Worm (Caenorhabditis elegans): Measurements from ENCODE around the gene ddn-2.

Gene ddn-2

ce11 chrII:12907070-12907469, 1.8 kb upstream of the ddn-2 start, which contains the start of gene nspb-11:
Gene nspb-11, plus strand, starts transcription at chrII:12907370.
- TF ChIP-seq Y75B8A.6 (GFP tag; IDR thresholded peaks at IDR 0.05) (no peak), unc-62 (GFP tag; optimal IDR thresholded peaks at IDR 0.05 in 1 of 2) (peak in 1 of 2 experiments; percentile 13), unc-62 (tag; optimal IDR thresholded peaks at IDR 0.05) (no peak)

ce11 chrII:12914514-12915075, 5.7 kb downstream of the ddn-2 start, which contains the start of gene F35C5.12:
Gene F35C5.12, minus strand, starts transcription at chrII:12914564.
- TF ChIP-seq unc-130 (GFP tag; optimal IDR thresholded peaks at IDR 0.05) (peak; percentile 36), lir-3 (tag; optimal IDR thresholded peaks at IDR 0.05) (no peak), dmd-9 (GFP tag; IDR thresholded peaks at IDR 0.05) (0 out of 2 replicates have a peak, but pooled peaks have one; percentile 44), Y48G9A.11 (GFP tag; IDR thresholded peaks at IDR 0.05) (peak; percentile 85), aha-1 (tag) (peak; percentile 66), egl-27 (tag; optimal IDR thresholded peaks at IDR 0.05) (no peak), ztf-7 (tag; optimal IDR thresholded peaks at IDR 0.05) (no peak), pha-4 (GFP tag; IDR thresholded peaks at IDR 0.05) (no peak), pha-4 (tag; optimal IDR thresholded peaks at IDR 0.05) (no peak), ama-1 (optimal IDR thresholded peaks at IDR 0.05) (no peak), snpc-1.2 (GFP tag; IDR thresholded peaks at IDR 0.05) (no peak), php-3 (GFP tag; IDR thresholded peaks at IDR 0.05) (no peak), hlh-30 (tag; optimal IDR thresholded peaks at IDR 0.05; ENCODE audit: insufficient read depth) (no peak), saeg-2 (GFP tag; IDR thresholded peaks at IDR 0.05) (no peak), ZK337.2 (GFP tag; IDR thresholded peaks at IDR 0.05) (peak; percentile 50; the same call in 1 of the 2 replicates), hlh-11 (tag; optimal IDR thresholded peaks at IDR 0.05) (no peak), F49E8.2 (tag; optimal IDR thresholded peaks at IDR 0.05; ENCODE audit: borderline replicate concordance) (no peak), nhr-111 (GFP tag; optimal IDR thresholded peaks at IDR 0.05) (no peak), spr-1 (tag; optimal IDR thresholded peaks at IDR 0.05) (no peak), nhr-77 (tag; optimal IDR thresholded peaks at IDR 0.05) (no peak), dve-1 (tag; optimal IDR thresholded peaks at IDR 0.05; ENCODE audit: insufficient read depth) (peak; percentile 12), mes-2 (tag; optimal IDR thresholded peaks at IDR 0.05; ENCODE audit: poor library complexity, severe bottlenecking) (peak; percentile 96), ceh-32 (tag; optimal IDR thresholded peaks at IDR 0.05; ENCODE audit: poor library complexity) (no peak), hif-1 (tag; optimal IDR thresholded peaks at IDR 0.05) (peak in 1 of 2 experiments; percentile 57), tag-97 (GFP tag; IDR thresholded peaks at IDR 0.05) (no peak), lin-29 (GFP tag; IDR thresholded peaks at IDR 0.05) (no peak), rbr-2 (tag; optimal IDR thresholded peaks at IDR 0.05) (no peak), ceh-44 (GFP tag; IDR thresholded peaks at IDR 0.05) (0 out of 2 replicates have a peak, but pooled peaks have one; percentile 34), nhr-48 (tag; optimal IDR thresholded peaks at IDR 0.05) (no peak), fos-1 (tag; optimal IDR thresholded peaks at IDR 0.05) (no peak), pqm-1 (tag; optimal IDR thresholded peaks at IDR 0.05) (no peak), dpl-1 (GFP tag; optimal IDR thresholded peaks at IDR 0.05) (peak; percentile 93), daf-12 (tag; optimal IDR thresholded peaks at IDR 0.05) (no peak), mxl-3 (GFP tag; optimal IDR thresholded peaks at IDR 0.05) (no peak), skn-1 (tag; optimal IDR thresholded peaks at IDR 0.05) (no peak), lim-7 (GFP tag; IDR thresholded peaks at IDR 0.05) (no peak), Y75B8A.6 (GFP tag; IDR thresholded peaks at IDR 0.05) (no peak), jun-1 (tag; optimal IDR thresholded peaks at IDR 0.05) (no peak), daf-19 (GFP tag; conservative IDR thresholded peaks at IDR 0.05) (no peak), mdt-29 (GFP tag; IDR thresholded peaks at IDR 0.05) (no peak), nhr-25 (tag; optimal IDR thresholded peaks at IDR 0.05; ENCODE audit: borderline replicate concordance, insufficient read depth) (no peak), arid-1 (GFP tag; conservative IDR thresholded peaks at IDR 0.05) (no peak), ztf-11 (tag; optimal IDR thresholded peaks at IDR 0.05) (no peak), duxl-1 (tag; optimal IDR thresholded peaks at IDR 0.05; ENCODE audit: poor library complexity) (peak; percentile 10)

Measured in whole organism, L4 larva.